Worm (Caenorhabditis elegans) whole organism, young adult: ENCODE data around the gene R05F9.11.

Experiments used
- B0336.3 ChIP-seq: fragments of 200-800 bp; sonication (Bioruptor generic); IDR thresholded peaks from 2 replicates; pipeline ENCODE4 v1.3.6; 2022; ENCODE audit warnings: missing genetic modification characterization, missing compliant biosample characterization
- dpl-1 ChIP-seq: fragments of 150-350 bp; optimal IDR thresholded peaks from 2 replicates; lab custom pipeline; 2014; ENCODE audit warnings: missing biosample characterization, missing genetic modification reagents, missing genetic modification characterization
- ets-4 ChIP-seq: fragments of 200-800 bp; sonication (Bioruptor generic); optimal IDR thresholded peaks from 2 replicates; lab custom pipeline; 2018; ENCODE audit warnings: mild to moderate bottlenecking, missing genetic modification characterization, missing compliant biosample characterization
- gei-17 ChIP-seq: fragments of 200-800 bp; sonication (Bioruptor generic); optimal IDR thresholded peaks from 2 replicates; lab custom pipeline; 2018; ENCODE audit warnings: mild to moderate bottlenecking, missing genetic modification characterization, missing compliant biosample characterization
- sea-2 ChIP-seq: fragments of 200-800 bp; sonication (Bioruptor generic); IDR thresholded peaks from 2 replicates; pipeline ENCODE4 v1.3.6; 2022; ENCODE audit warnings: missing genetic modification characterization, missing compliant biosample characterization
- somi-1 ChIP-seq: fragments of 200-800 bp; sonication (Bioruptor generic); optimal IDR thresholded peaks from 2 replicates; lab custom pipeline; 2018; ENCODE audit warnings: mild to moderate bottlenecking, missing genetic modification characterization, missing compliant biosample characterization

- TF ChIP-seq somi-1 (GFP tag; lab: Kevin White, UChicago) = no peak
- no peak for TF ChIP-seq gei-17 (GFP tag; lab: Kevin White, UChicago)
- no peak for TF ChIP-seq sea-2
- TF ChIP-seq dpl-1 = no peak
- TF ChIP-seq B0336.3 (GFP tag; lab: Robert Waterston, UW) = no peak
- no peak for TF ChIP-seq ets-4 (GFP tag; lab: Kevin White, UChicago)
These were observed 32.8 kb upstream of the R05F9.11 start for ce11 chrII:4946775-4947174.
